Fruit fly (Drosophila melanogaster) whole organism, embryonic: ENCODE results near the gene CG7295.
A peak's percentile ranks its signal among the peaks of the same experiment; 100 is the strongest.

Source experiments
- Ada2b ChIP-seq: fragments of 200-800 bp; sonication (Bioruptor generic); IDR thresholded peaks from 2 replicates; pipeline ENCODE4 v1.3.6; 2022; ENCODE audit warnings: missing biosample characterization, missing genetic modification characterization
- Antp ChIP-seq: fragments of 200-800 bp; sonication (Bioruptor generic); optimal IDR thresholded peaks from 3 replicates; lab custom pipeline; 2016; ENCODE audit warnings: missing biosample characterization, missing genetic modification characterization
- CG10366 ChIP-seq: fragments of 200-800 bp; sonication (Bioruptor generic); IDR thresholded peaks from 2 replicates; pipeline ENCODE4 v1.3.6; 2022; ENCODE audit warnings: missing biosample characterization, missing genetic modification characterization
- CG10654 ChIP-seq: fragments of 200-800 bp; sonication (Bioruptor generic); optimal IDR thresholded peaks from 2 replicates; lab custom pipeline; 2016; ENCODE audit warnings: missing biosample characterization, missing genetic modification characterization
- CG11504 ChIP-seq: fragments of 200-800 bp; sonication (Bioruptor generic); optimal IDR thresholded peaks from 3 replicates; lab custom pipeline; 2019; ENCODE audit warnings: missing biosample characterization, mild to moderate bottlenecking, missing genetic modification characterization, moderate library complexity
- CG12155 ChIP-seq: fragments of 200-800 bp; sonication (Bioruptor generic); optimal IDR thresholded peaks from 3 replicates; lab custom pipeline; 2016; ENCODE audit warnings: missing biosample characterization, missing genetic modification characterization
- CG12659 ChIP-seq: fragments of 200-800 bp; sonication (Bioruptor generic); optimal IDR thresholded peaks from 3 replicates; lab custom pipeline; 2017; ENCODE audit warnings: mild to moderate bottlenecking, missing biosample characterization, missing genetic modification reagents, missing genetic modification characterization
- CG13894 ChIP-seq: fragments of 200-800 bp; sonication (Bioruptor generic); optimal IDR thresholded peaks from 3 replicates; lab custom pipeline; 2018; ENCODE audit warnings: missing biosample characterization, mild to moderate bottlenecking, missing genetic modification characterization, moderate library complexity
- CG15269 ChIP-seq: fragments of 200-800 bp; sonication (Bioruptor generic); optimal IDR thresholded peaks from 2 replicates; lab custom pipeline; 2018; ENCODE audit warnings: missing biosample characterization, mild to moderate bottlenecking, missing genetic modification characterization, moderate library complexity
- CG15479 ChIP-seq: fragments of 200-800 bp; sonication (Bioruptor generic); optimal IDR thresholded peaks from 3 replicates; lab custom pipeline; 2019; ENCODE audit warnings: missing biosample characterization, mild to moderate bottlenecking, missing genetic modification characterization, moderate library complexity
- CG15696 ChIP-seq: fragments of 200-800 bp; sonication (Bioruptor generic); optimal IDR thresholded peaks from 2 replicates; lab custom pipeline; 2019; ENCODE audit warnings: missing biosample characterization, mild to moderate bottlenecking, missing genetic modification characterization, moderate library complexity
- CG1647 ChIP-seq: fragments of 200-800 bp; sonication (Bioruptor generic); optimal IDR thresholded peaks from 3 replicates; lab custom pipeline; 2016; ENCODE audit warnings: missing biosample characterization, missing genetic modification characterization
- CG17359 ChIP-seq: fragments of 200-800 bp; sonication (Bioruptor generic); optimal IDR thresholded peaks from 3 replicates; lab custom pipeline; 2018; ENCODE audit warnings: missing biosample characterization, mild to moderate bottlenecking, missing genetic modification characterization, moderate library complexity
- CG17612 ChIP-seq: fragments of 200-800 bp; sonication (Bioruptor generic); IDR thresholded peaks from 2 replicates; pipeline ENCODE4 v1.3.6; 2022; ENCODE audit warnings: missing biosample characterization, missing genetic modification characterization
- CG4820 ChIP-seq: fragments of 200-800 bp; sonication (Bioruptor generic); optimal IDR thresholded peaks from 3 replicates; lab custom pipeline; 2016; ENCODE audit warnings: missing biosample characterization, missing genetic modification characterization
- CG6254 ChIP-seq: fragments of 200-800 bp; sonication (Bioruptor generic); optimal IDR thresholded peaks from 3 replicates; lab custom pipeline; 2017; ENCODE audit warnings: mild to moderate bottlenecking, missing biosample characterization, missing genetic modification reagents, missing genetic modification characterization
- CG6683 ChIP-seq: fragments of 200-800 bp; sonication (Bioruptor generic); optimal IDR thresholded peaks from 2 replicates; lab custom pipeline; 2017; ENCODE audit warnings: missing biosample characterization, mild to moderate bottlenecking, missing genetic modification characterization, missing genetic modification reagents
- CG6813 ChIP-seq: fragments of 200-800 bp; sonication (Bioruptor generic); optimal IDR thresholded peaks from 2 replicates; lab custom pipeline; 2017; ENCODE audit warnings: missing biosample characterization, missing genetic modification characterization, mild to moderate bottlenecking, moderate library complexity, missing genetic modification reagents
- CG8388 ChIP-seq: fragments of 200-800 bp; sonication (Bioruptor generic); optimal IDR thresholded peaks from 2 replicates; lab custom pipeline; 2019; ENCODE audit warnings: missing biosample characterization, mild to moderate bottlenecking, missing genetic modification characterization, moderate library complexity
- CG8944 ChIP-seq: fragments of 200-800 bp; sonication (Bioruptor generic); optimal IDR thresholded peaks from 3 replicates; lab custom pipeline; 2016; ENCODE audit warnings: missing biosample characterization, missing genetic modification characterization
- CG9727 ChIP-seq: fragments of 200-800 bp; sonication (Bioruptor generic); optimal IDR thresholded peaks from 3 replicates; lab custom pipeline; 2017; ENCODE audit warnings: missing biosample characterization, mild to moderate bottlenecking, missing genetic modification characterization
- CG9817 ChIP-seq: fragments of 200-800 bp; sonication (Bioruptor generic); optimal IDR thresholded peaks from 2 replicates; lab custom pipeline; 2018; ENCODE audit warnings: missing biosample characterization, mild to moderate bottlenecking, missing genetic modification characterization, moderate library complexity
- Dip3 ChIP-seq: fragments of 200-800 bp; sonication (Bioruptor generic); optimal IDR thresholded peaks from 3 replicates; lab custom pipeline; 2016; ENCODE audit warnings: missing biosample characterization, missing genetic modification characterization
- Fer1 ChIP-seq: fragments of 200-800 bp; sonication (Bioruptor generic); optimal IDR thresholded peaks from 2 replicates; lab custom pipeline; 2017; ENCODE audit warnings: missing biosample characterization, mild to moderate bottlenecking, missing genetic modification characterization
- GATAe ChIP-seq: fragments of 200-800 bp; sonication (Bioruptor generic); conservative IDR thresholded peaks from 2 replicates; pipeline ENCODE4 v1.3.6; 2022; ENCODE audit warnings: missing biosample characterization, missing genetic modification characterization
- H2.0 ChIP-seq: fragments of 200-800 bp; sonication (Bioruptor generic); IDR thresholded peaks from 2 replicates; pipeline ENCODE4 v1.3.6; 2022; ENCODE audit warnings: missing biosample characterization, missing genetic modification characterization
- HHEX ChIP-seq: fragments of 200-800 bp; sonication (Bioruptor generic); optimal IDR thresholded peaks from 3 replicates; lab custom pipeline; 2017; ENCODE audit warnings: missing biosample characterization, mild to moderate bottlenecking, missing genetic modification characterization, missing genetic modification reagents
- HLHmδ ChIP-seq: fragments of 200-800 bp; sonication (Bioruptor generic); optimal IDR thresholded peaks from 2 replicates; lab custom pipeline; 2018; ENCODE audit warnings: missing biosample characterization, mild to moderate bottlenecking, missing genetic modification characterization, moderate library complexity
- HmgD ChIP-seq: fragments of 200-800 bp; sonication (Bioruptor generic); optimal IDR thresholded peaks from 3 replicates; lab custom pipeline; 2016; ENCODE audit warnings: missing biosample characterization, missing genetic modification characterization
- Med ChIP-seq: fragments of 200-800 bp; sonication (Bioruptor generic); peaks from one replicate; lab custom pipeline; 2016; ENCODE audit warnings: missing biosample characterization, missing genetic modification characterization, mild to moderate bottlenecking, inconsistent platforms, moderate library complexity
- Pdp1 ChIP-seq, 2 experiments: fragments of 200-800 bp; sonication (Bioruptor generic); optimal IDR thresholded peaks; 3 replicates each; lab custom pipeline; 2016; ENCODE audit warnings: missing biosample characterization in 2 of 2, missing genetic modification characterization in 2 of 2, mild to moderate bottlenecking in 1 of 2, moderate library complexity in 1 of 2
- Rfx ChIP-seq: fragments of 200-800 bp; sonication (Bioruptor generic); IDR thresholded peaks from 2 replicates; pipeline ENCODE4 v1.3.6; 2022; ENCODE audit warnings: missing biosample characterization, missing genetic modification characterization
- Sry-δ ChIP-seq: fragments of 200-800 bp; sonication (Bioruptor generic); optimal IDR thresholded peaks from 2 replicates; lab custom pipeline; 2016; ENCODE audit warnings: missing biosample characterization, missing genetic modification characterization
- Usf ChIP-seq: fragments of 200-800 bp; sonication (Bioruptor generic); optimal IDR thresholded peaks from 2 replicates; lab custom pipeline; 2017; ENCODE audit warnings: missing genotype, missing biosample characterization, missing genetic modification characterization
- chinmo ChIP-seq: fragments of 200-800 bp; sonication (Bioruptor generic); IDR thresholded peaks from 4 replicates; pipeline ENCODE4 v1.3.6; 2022; ENCODE audit warnings: missing biosample characterization, missing genetic modification characterization; ENCODE audit not compliant: partially characterized antibody
- chn ChIP-seq: fragments of 200-800 bp; sonication (Bioruptor generic); optimal IDR thresholded peaks from 2 replicates; lab custom pipeline; 2016; ENCODE audit warnings: missing biosample characterization, missing genetic modification characterization
- dan ChIP-seq: fragments of 200-800 bp; sonication (Bioruptor generic); IDR thresholded peaks from 2 replicates; pipeline ENCODE4 v1.3.6; 2022; ENCODE audit warnings: missing biosample characterization, missing genetic modification characterization
- exex ChIP-seq: fragments of 200-800 bp; sonication (Bioruptor generic); optimal IDR thresholded peaks from 4 replicates; lab custom pipeline; 2018; ENCODE audit warnings: missing biosample characterization, mild to moderate bottlenecking, missing genetic modification characterization, moderate library complexity
- eyg ChIP-seq: fragments of 200-800 bp; sonication (Bioruptor generic); optimal IDR thresholded peaks from 3 replicates; lab custom pipeline; 2016; ENCODE audit warnings: missing biosample characterization, missing genetic modification characterization
- fd3F ChIP-seq: fragments of 200-800 bp; sonication (Bioruptor generic); optimal IDR thresholded peaks from 2 replicates; lab custom pipeline; 2018; ENCODE audit warnings: missing biosample characterization, mild to moderate bottlenecking, missing genetic modification characterization, moderate library complexity
- ftz-f1 ChIP-seq: fragments of 200-800 bp; sonication (Bioruptor generic); optimal IDR thresholded peaks from 2 replicates; lab custom pipeline; 2016; ENCODE audit warnings: missing biosample characterization, missing genetic modification characterization
- fu2 ChIP-seq: fragments of 200-800 bp; sonication (Bioruptor generic); optimal IDR thresholded peaks from 2 replicates; lab custom pipeline; 2016; ENCODE audit warnings: missing biosample characterization, missing genetic modification characterization
- nmo ChIP-seq: fragments of 200-800 bp; sonication (Bioruptor generic); optimal IDR thresholded peaks from 2 replicates; lab custom pipeline; 2018; ENCODE audit warnings: missing biosample characterization, mild to moderate bottlenecking, missing genetic modification characterization, moderate library complexity
- org-1 ChIP-seq: fragments of 200-800 bp; sonication (Bioruptor generic); optimal IDR thresholded peaks from 2 replicates; lab custom pipeline; 2017; ENCODE audit warnings: missing biosample characterization, missing genetic modification characterization
- pnt ChIP-seq: fragments of 200-800 bp; sonication (Bioruptor generic); optimal IDR thresholded peaks from 3 replicates; lab custom pipeline; 2016; ENCODE audit warnings: missing biosample characterization, missing genetic modification characterization
- sob ChIP-seq: fragments of 200-800 bp; sonication (Bioruptor generic); IDR thresholded peaks from 2 replicates; pipeline ENCODE4 v1.3.6; 2022; ENCODE audit warnings: missing biosample characterization, missing genetic modification characterization
- toy ChIP-seq: fragments of 200-800 bp; sonication (Bioruptor generic); IDR thresholded peaks from 2 replicates; pipeline ENCODE4 v1.3.6; 2022; ENCODE audit warnings: missing biosample characterization, missing genetic modification characterization
- trh ChIP-seq: fragments of 200-800 bp; sonication (Bioruptor generic); optimal IDR thresholded peaks from 2 replicates; lab custom pipeline; 2016; ENCODE audit warnings: missing biosample characterization, missing genetic modification characterization
- tup ChIP-seq: fragments of 200-800 bp; sonication (Bioruptor generic); optimal IDR thresholded peaks from 2 replicates; lab custom pipeline; 2016; ENCODE audit warnings: missing biosample characterization, mild to moderate bottlenecking, missing genetic modification characterization, moderate library complexity
- vvl ChIP-seq: fragments of 200-800 bp; sonication (Bioruptor generic); IDR thresholded peaks from 2 replicates; pipeline ENCODE4 v1.3.6; 2022; ENCODE audit warnings: missing biosample characterization, missing genetic modification characterization

CG7295 gene

DNA sequence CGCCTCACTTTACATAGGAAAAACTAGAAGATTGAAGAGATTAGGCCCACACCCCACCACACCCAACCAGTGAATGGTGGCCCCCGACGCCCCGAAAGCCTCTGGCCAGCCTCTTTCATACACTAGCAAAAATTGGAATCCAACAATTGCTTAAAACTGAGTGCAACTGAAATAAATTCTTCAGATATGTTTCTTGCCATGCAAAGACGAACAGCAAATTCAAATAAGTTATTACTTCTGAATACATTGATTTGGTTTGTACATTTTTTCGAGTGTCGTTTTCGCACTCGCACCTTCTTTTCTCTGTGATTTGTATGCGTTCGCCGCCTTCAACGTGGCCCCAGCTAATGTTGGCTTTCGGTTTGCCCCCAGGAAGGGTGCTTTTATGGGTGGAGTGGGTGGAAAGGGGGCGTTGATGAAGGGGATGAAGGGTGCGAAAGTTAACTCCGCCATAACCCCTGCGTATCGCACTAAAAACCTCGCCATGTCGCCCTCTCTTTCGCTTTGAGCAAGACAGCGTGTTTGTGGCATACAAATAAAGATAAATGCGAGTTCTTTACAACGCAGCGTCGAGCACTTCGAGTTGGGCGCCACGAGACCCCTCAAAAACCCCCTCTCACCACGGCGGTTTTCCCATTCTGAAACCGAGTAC is 31.8 kb upstream of the CG7295 start (continued):
- TF ChIP-seq Usf (GFP tag; lab: Kevin White, UChicago), result no peak
- peak; percentile 83 for TF ChIP-seq Med (GFP tag; lab: Kevin White, UChicago)
- TF ChIP-seq CG15696, result no peak
- TF ChIP-seq CG17359 (tag; lab: Kevin White, UChicago), result peak; percentile 38
- peak; percentile 42 for TF ChIP-seq CG10366 (GFP tag; lab: Robert Waterston, UW)
- TF ChIP-seq CG12155 (GFP tag; lab: Kevin White, UChicago), result no peak
- TF ChIP-seq org-1 (GFP tag; lab: Kevin White, UChicago), result peak; percentile 46
- no peak for TF ChIP-seq HLHmδ
- no peak for TF ChIP-seq CG4820 (GFP tag; lab: Kevin White, UChicago)
- TF ChIP-seq chinmo (GFP tag; lab: Robert Waterston, UW), result 0 out of 4 replicates have a peak, but pooled peaks have one; percentile 19
- peak; percentile 8 for TF ChIP-seq tup (GFP tag; lab: Kevin White, UChicago)
- TF ChIP-seq CG6683, result peak; percentile 8
- TF ChIP-seq CG9817 (tag; lab: Kevin White, UChicago), result peak; percentile 35
- no peak for TF ChIP-seq eyg (GFP tag; lab: Kevin White, UChicago)
- no peak for TF ChIP-seq CG15479 (GFP tag; lab: Kevin White, UChicago)
- peak; percentile 13 for TF ChIP-seq CG6813 (GFP tag; lab: Kevin White, UChicago)
- TF ChIP-seq pnt, result peak; percentile 44
- no peak for TF ChIP-seq chn
- TF ChIP-seq CG9727 (GFP tag; lab: Kevin White, UChicago), result peak; percentile 42
- TF ChIP-seq Sry-δ (GFP tag; lab: Kevin White, UChicago), result no peak
- peak; percentile 29 for TF ChIP-seq CG12659 (GFP tag; lab: Kevin White, UChicago)
- TF ChIP-seq CG8388 (GFP tag; lab: Kevin White, UChicago), result no peak
- TF ChIP-seq Rfx (GFP tag; lab: Robert Waterston, UW), result peak; percentile 53
- peak; percentile 29 for TF ChIP-seq fd3F
- peak; percentile 54 for TF ChIP-seq Fer1 (GFP tag; lab: Kevin White, UChicago)
- no peak for TF ChIP-seq trh (GFP tag; lab: Kevin White, UChicago)
- TF ChIP-seq Ada2b, result peak; percentile 59; the same call in 1 of the 2 replicates
- TF ChIP-seq CG11504 (tag; lab: Kevin White, UChicago), result peak; percentile 56
- no peak for TF ChIP-seq ftz-f1
- TF ChIP-seq exex (tag; lab: Kevin White, UChicago), result no peak
- TF ChIP-seq toy (GFP tag; lab: Robert Waterston, UW), result no peak
- no peak for TF ChIP-seq CG6254 (GFP tag; lab: Kevin White, UChicago)
- no peak for TF ChIP-seq CG8944 (GFP tag; lab: Kevin White, UChicago)
- no peak for TF ChIP-seq GATAe
- TF ChIP-seq sob (GFP tag; lab: Robert Waterston, UW), result peak; percentile 58
- no peak for TF ChIP-seq Pdp1 (GFP tag; optimal IDR thresholded peaks at IDR 0.05; lab: Kevin White, UChicago)
- no peak for TF ChIP-seq CG13894
- peak; percentile 46 for TF ChIP-seq H2.0
- peak; percentile 2 for TF ChIP-seq HHEX (GFP tag; lab: Kevin White, UChicago)
- TF ChIP-seq Antp, result peak; percentile 54
- TF ChIP-seq CG17612 (GFP tag; lab: Robert Waterston, UW), result no peak
- peak; percentile 59 for TF ChIP-seq CG15269 (tag; lab: Kevin White, UChicago)
- no peak for TF ChIP-seq Dip3 (GFP tag; lab: Kevin White, UChicago)
- TF ChIP-seq dan (GFP tag; lab: Robert Waterston, UW), result no peak
- peak; percentile 2 for TF ChIP-seq nmo (GFP tag; lab: Kevin White, UChicago)
- TF ChIP-seq vvl (GFP tag; lab: Robert Waterston, UW), result peak; percentile 57; the same call in 1 of the 2 replicates
- peak; percentile 3 for TF ChIP-seq fu2 (GFP tag; lab: Kevin White, UChicago)
- TF ChIP-seq CG10654 (GFP tag; lab: Kevin White, UChicago), result no peak
- no peak for TF ChIP-seq CG1647
- TF ChIP-seq HmgD (GFP tag; lab: Kevin White, UChicago), result no peak
